Fruit fly (Drosophila melanogaster): ENCODE data around the gene CG4757.

The CG4757 gene

dm6 chr3R:11175777-11176176 is 14.8 kb downstream of the CG4757 start:
- TF ChIP-seq CG17801 (GFP tag; optimal IDR thresholded peaks at IDR 0.05; ENCODE audit: partially characterized antibody), result no peak

dm6 chr3R:11177579-11177978 is 16.6 kb downstream of the CG4757 start:
- no peak for TF ChIP-seq CG17801 (GFP tag; optimal IDR thresholded peaks at IDR 0.05; ENCODE audit: partially characterized antibody)

dm6 chr3R:11178300-11178699 is 17.3 kb downstream of the CG4757 start:
- TF ChIP-seq CG17801 (GFP tag; optimal IDR thresholded peaks at IDR 0.05; ENCODE audit: partially characterized antibody), result no peak

- TF ChIP-seq CG17801 (GFP tag; optimal IDR thresholded peaks at IDR 0.05; ENCODE audit: partially characterized antibody), result no peak
Measured at dm6 chr3R:11195792-11196191, 34.8 kb downstream of the CG4757 start, which contains the start of gene CG18577. TSS of gene CG18577 (plus strand) at chr3R:11196092.

- peak; percentile 83 for TF ChIP-seq CG17801 (GFP tag; optimal IDR thresholded peaks at IDR 0.05; ENCODE audit: partially characterized antibody)
Measured at dm6 chr3R:11196648-11197388, 35.8 kb downstream of the CG4757 start.

- no peak for TF ChIP-seq CG17801 (GFP tag; optimal IDR thresholded peaks at IDR 0.05; ENCODE audit: partially characterized antibody)
Measured at dm6 chr3R:11197389-11197716, 36.3 kb downstream of the CG4757 start, which contains the start of gene cu. TSS of gene cu (plus strand) at chr3R:11197592.

- peak; percentile 37 for TF ChIP-seq CG17801 (GFP tag; optimal IDR thresholded peaks at IDR 0.05; ENCODE audit: partially characterized antibody)
Measured at dm6 chr3R:11198062-11198472, 37.1 kb downstream of the CG4757 start.

- no peak for TF ChIP-seq CG17801 (GFP tag; optimal IDR thresholded peaks at IDR 0.05; ENCODE audit: partially characterized antibody)
Measured at dm6 chr3R:11199227-11199835, 38.3 kb downstream of the CG4757 start.

dm6 chr3R:11200042-11200884 is 39.3 kb downstream of the CG4757 start:
- no peak for TF ChIP-seq CG17801 (GFP tag; optimal IDR thresholded peaks at IDR 0.05; ENCODE audit: partially characterized antibody)

- TF ChIP-seq CG17801 (GFP tag; optimal IDR thresholded peaks at IDR 0.05; ENCODE audit: partially characterized antibody), result no peak
Measured at dm6 chr3R:11200885-11201421, 39.9 kb downstream of the CG4757 start.

dm6 chr3R:11208766-11209331 is 47.8 kb downstream of the CG4757 start:
- peak; percentile 1 for TF ChIP-seq CG17801 (GFP tag; optimal IDR thresholded peaks at IDR 0.05; ENCODE audit: partially characterized antibody)

dm6 chr3R:11209801-11210402 is 48.9 kb downstream of the CG4757 start, which contains the start of the genes SdhC and Tctp:
TSS of gene SdhC (minus strand) at chr3R:11209849.
TSS of gene Tctp (plus strand) at chr3R:11210247.
- TF ChIP-seq CG17801 (GFP tag; optimal IDR thresholded peaks at IDR 0.05; ENCODE audit: partially characterized antibody), result peak; percentile 62

- peak; percentile 65 for TF ChIP-seq CG17801 (GFP tag; optimal IDR thresholded peaks at IDR 0.05; ENCODE audit: partially characterized antibody)
Measured at dm6 chr3R:11211291-11212061, 50.5 kb downstream of the CG4757 start.

All from ovary, adult (tissue).